Worm (Caenorhabditis elegans) whole organism, mixed stage, embryonic: ENCODE data around the gene Y110A2AR.1.

ENCODE experiments used
- ceh-83 ChIP-seq: fragments of 200-800 bp; sonication (Bioruptor generic); optimal IDR thresholded peaks from 2 replicates; lab custom pipeline; 2018; ENCODE audit warnings: mild to moderate bottlenecking, missing genetic modification characterization, missing compliant biosample characterization
- hlh-1 ChIP-seq: fragments of 150-350 bp; optimal IDR thresholded peaks from 2 replicates; lab custom pipeline; 2014; ENCODE audit warnings: missing biosample characterization, missing genetic modification reagents, missing genetic modification characterization
- snpc-4 ChIP-seq: fragments of 150-350 bp; optimal IDR thresholded peaks from 2 replicates; lab custom pipeline; 2014; ENCODE audit warnings: missing biosample characterization, missing genetic modification characterization
- unc-62 ChIP-seq: fragments of 150-350 bp; optimal IDR thresholded peaks from 2 replicates; lab custom pipeline; 2014; ENCODE audit warnings: missing biosample characterization, missing genetic modification reagents, missing genetic modification characterization

- TF ChIP-seq hlh-1 (no peak), ceh-83 (GFP tag; lab: Kevin White, UChicago) (no peak), unc-62 (GFP tag; lab: Kevin White, UChicago) (no peak), snpc-4 (no peak)
Measured at ce11 chrII:2930499-2930898, 11.0 kb downstream of the Y110A2AR.1 start, which contains the start of the genes irld-64 and irld-63.
